Worm (Caenorhabditis elegans) whole organism, young adult: ENCODE data around the gene T13B5.9.
A peak's percentile ranks its signal among the peaks of the same experiment; 100 is the strongest.

Experiments
- C06A6.2 ChIP-seq: fragments of 200-800 bp; sonication (Bioruptor generic); conservative IDR thresholded peaks from 2 replicates; pipeline ENCODE4 v1.3.6; 2022; ENCODE audit warnings: missing genetic modification characterization, missing compliant biosample characterization
- C17E4.6 ChIP-seq: fragments of 200-800 bp; sonication (Bioruptor generic); IDR thresholded peaks from 2 replicates; pipeline ENCODE4 v1.3.6; 2022; ENCODE audit warnings: missing genetic modification reagents, missing genetic modification characterization, missing compliant biosample characterization
- F52B5.7 ChIP-seq: sonication (generic microtip); optimal IDR thresholded peaks from 2 replicates; lab custom pipeline; 2016; ENCODE audit warnings: mild to moderate bottlenecking, missing genetic modification characterization, missing compliant biosample characterization
- F55B11.4 ChIP-seq: sonication (generic microtip); optimal IDR thresholded peaks from 2 replicates; lab custom pipeline; 2016; ENCODE audit warnings: missing compliant biosample characterization, missing genetic modification characterization, borderline replicate concordance; ENCODE audit not compliant: insufficient read depth
- K11D2.4 ChIP-seq: fragments of 200-800 bp; sonication (Bioruptor generic); IDR thresholded peaks from 2 replicates; pipeline ENCODE4 v1.3.6; 2022; ENCODE audit warnings: missing genetic modification reagents, missing genetic modification characterization, missing compliant biosample characterization
- K12H6.12 ChIP-seq: fragments of 200-800 bp; sonication (Bioruptor generic); optimal IDR thresholded peaks from 2 replicates; lab custom pipeline; 2018; ENCODE audit warnings: mild to moderate bottlenecking, missing genetic modification characterization, missing compliant biosample characterization
- T07F8.4 ChIP-seq: sonication (generic microtip); optimal IDR thresholded peaks from 2 replicates; lab custom pipeline; 2016; ENCODE audit warnings: mild to moderate bottlenecking, missing genetic modification characterization, moderate library complexity, missing compliant biosample characterization
- Y53F4B.3 ChIP-seq: fragments of 200-800 bp; sonication (Bioruptor generic); IDR thresholded peaks from 2 replicates; pipeline ENCODE4 v1.3.6; 2022; ENCODE audit warnings: missing genetic modification reagents, missing genetic modification characterization, missing compliant biosample characterization
- Y53G8AR.9 ChIP-seq: fragments of 200-800 bp; sonication (Bioruptor generic); conservative IDR thresholded peaks from 2 replicates; pipeline ENCODE4 v1.3.6; 2022; ENCODE audit warnings: missing genetic modification reagents, missing genetic modification characterization, missing compliant biosample characterization
- ZK185.1 ChIP-seq: sonication (generic microtip); optimal IDR thresholded peaks from 2 replicates; lab custom pipeline; 2016; ENCODE audit warnings: mild to moderate bottlenecking, missing genetic modification characterization, missing compliant biosample characterization; ENCODE audit not compliant: poor library complexity, severe bottlenecking
- aptf-2 ChIP-seq: fragments of 200-800 bp; sonication (Bioruptor generic); conservative IDR thresholded peaks from 2 replicates; pipeline ENCODE4 v1.3.6; 2022; ENCODE audit warnings: missing genetic modification reagents, missing genetic modification characterization, missing compliant biosample characterization
- athp-1 ChIP-seq: sonication (generic microtip); optimal IDR thresholded peaks from 2 replicates; lab custom pipeline; 2017; ENCODE audit warnings: mild to moderate bottlenecking, missing genetic modification characterization, missing compliant biosample characterization
- attf-3 ChIP-seq: fragments of 200-800 bp; sonication (Bioruptor generic); conservative IDR thresholded peaks from 2 replicates; pipeline ENCODE4 v1.3.6; 2022; ENCODE audit warnings: missing genetic modification reagents, missing genetic modification characterization, missing compliant biosample characterization
- attf-5 ChIP-seq: fragments of 200-800 bp; sonication (Bioruptor generic); optimal IDR thresholded peaks from 2 replicates; lab custom pipeline; 2018; ENCODE audit warnings: mild to moderate bottlenecking, missing genetic modification characterization, missing compliant biosample characterization
- bed-1 ChIP-seq: fragments of 200-800 bp; sonication (Bioruptor generic); IDR thresholded peaks from 2 replicates; pipeline ENCODE4 v1.3.6; 2022; ENCODE audit warnings: missing genetic modification reagents, missing genetic modification characterization, missing compliant biosample characterization
- ceh-27 ChIP-seq: fragments of 200-800 bp; sonication (Bioruptor generic); optimal IDR thresholded peaks from 2 replicates; lab custom pipeline; 2018; ENCODE audit warnings: mild to moderate bottlenecking, missing genetic modification characterization, moderate library complexity, missing compliant biosample characterization
- ceh-91 ChIP-seq: fragments of 200-800 bp; sonication (Bioruptor generic); IDR thresholded peaks from 2 replicates; pipeline ENCODE4 v1.3.6; 2022; ENCODE audit warnings: missing genetic modification reagents, missing genetic modification characterization, missing compliant biosample characterization
- dox-1 ChIP-seq: fragments of 200-800 bp; sonication (Bioruptor generic); IDR thresholded peaks from 2 replicates; pipeline ENCODE4 v1.3.6; 2022; ENCODE audit warnings: missing genetic modification reagents, missing genetic modification characterization, missing compliant biosample characterization
- dpff-1 ChIP-seq: sonication (generic microtip); optimal IDR thresholded peaks from 2 replicates; lab custom pipeline; 2017; ENCODE audit warnings: mild to moderate bottlenecking, missing genetic modification characterization, missing compliant biosample characterization
- efl-1 ChIP-seq: fragments of 150-350 bp; optimal IDR thresholded peaks from 2 replicates; lab custom pipeline; 2014; ENCODE audit warnings: missing biosample characterization, missing genetic modification reagents, missing genetic modification characterization
- egl-44 ChIP-seq: fragments of 200-800 bp; sonication (Bioruptor generic); IDR thresholded peaks from 2 replicates; pipeline ENCODE4 v1.3.6; 2022; ENCODE audit warnings: missing genetic modification reagents, missing genetic modification characterization, missing compliant biosample characterization
- egrh-3 ChIP-seq: fragments of 200-800 bp; sonication (Bioruptor generic); IDR thresholded peaks from 2 replicates; pipeline ENCODE4 v1.3.6; 2022; ENCODE audit warnings: missing genetic modification reagents, missing genetic modification characterization, missing compliant biosample characterization
- ekl-4 ChIP-seq: fragments of 200-800 bp; sonication (Bioruptor generic); IDR thresholded peaks from 2 replicates; pipeline ENCODE4 v1.3.6; 2022; ENCODE audit warnings: missing genetic modification reagents, missing genetic modification characterization, missing compliant biosample characterization
- fkh-3 ChIP-seq: sonication (generic microtip); optimal IDR thresholded peaks from 2 replicates; lab custom pipeline; 2016; ENCODE audit warnings: mild to moderate bottlenecking, missing genetic modification characterization, missing compliant biosample characterization
- him-1 ChIP-seq: sonication (generic microtip); optimal IDR thresholded peaks from 2 replicates; lab custom pipeline; 2016; ENCODE audit warnings: missing genotype, missing genetic modification reagents, missing genetic modification characterization, missing compliant biosample characterization
- hlh-12 ChIP-seq: sonication (generic microtip); optimal IDR thresholded peaks from 2 replicates; lab custom pipeline; 2016; ENCODE audit warnings: missing genetic modification characterization, missing compliant biosample characterization
- hlh-26 ChIP-seq: fragments of 200-800 bp; sonication (Bioruptor generic); conservative IDR thresholded peaks from 2 replicates; pipeline ENCODE4 v1.3.6; 2022; ENCODE audit warnings: missing genetic modification reagents, missing genetic modification characterization, missing compliant biosample characterization
- hmg-1.2 ChIP-seq: fragments of 200-800 bp; sonication (Bioruptor generic); IDR thresholded peaks from 2 replicates; pipeline ENCODE4 v1.3.6; 2022; ENCODE audit warnings: missing genetic modification reagents, missing genetic modification characterization, missing compliant biosample characterization
- lag-1 ChIP-seq: fragments of 200-800 bp; sonication (Bioruptor generic); IDR thresholded peaks from 2 replicates; pipeline ENCODE4 v1.3.6; 2022; ENCODE audit warnings: missing genetic modification reagents, missing genetic modification characterization, missing compliant biosample characterization
- lin-26 ChIP-seq: fragments of 200-800 bp; sonication (Bioruptor generic); IDR thresholded peaks from 2 replicates; pipeline ENCODE4 v1.3.6; 2022; ENCODE audit warnings: missing genetic modification reagents, missing genetic modification characterization, missing compliant biosample characterization
- lin-35 ChIP-seq, 3 experiments: fragments of 150-350 bp in 2 of 3; sonication (generic microtip) in 1 of 3; optimal IDR thresholded peaks; 2 replicates each; lab custom pipeline; 2014 to 2018; ENCODE audit warnings: missing biosample characterization in 3 of 3, missing genetic modification characterization in 3 of 3, missing genetic modification reagents in 3 of 3
- madf-10 ChIP-seq: sonication (generic microtip); optimal IDR thresholded peaks from 2 replicates; lab custom pipeline; 2016; ENCODE audit warnings: mild to moderate bottlenecking, missing genetic modification characterization, missing compliant biosample characterization
- mcd-1 ChIP-seq: fragments of 200-800 bp; sonication (Bioruptor generic); IDR thresholded peaks from 2 replicates; pipeline ENCODE4 v1.3.6; 2022; ENCODE audit warnings: missing genetic modification reagents, missing genetic modification characterization, missing compliant biosample characterization
- nfyb-1 ChIP-seq: fragments of 200-800 bp; sonication (Bioruptor generic); IDR thresholded peaks from 2 replicates; pipeline ENCODE4 v1.3.6; 2022; ENCODE audit warnings: missing genetic modification reagents, missing genetic modification characterization, missing compliant biosample characterization
- nhr-120 ChIP-seq: fragments of 200-800 bp; sonication (Bioruptor generic); IDR thresholded peaks from 2 replicates; pipeline ENCODE4 v1.3.6; 2022; ENCODE audit warnings: missing genetic modification characterization, missing compliant biosample characterization
- nhr-80 ChIP-seq: sonication (generic microtip); optimal IDR thresholded peaks from 2 replicates; lab custom pipeline; 2016; ENCODE audit warnings: missing genetic modification characterization, missing compliant biosample characterization
- nhr-90 ChIP-seq: sonication (generic microtip); optimal IDR thresholded peaks from 2 replicates; lab custom pipeline; 2016; ENCODE audit warnings: missing genotype, mild to moderate bottlenecking, missing genetic modification characterization, missing compliant biosample characterization
- pbrm-1 ChIP-seq: fragments of 200-800 bp; sonication (Bioruptor generic); IDR thresholded peaks from 2 replicates; pipeline ENCODE4 v1.3.6; 2022; ENCODE audit warnings: missing genetic modification reagents, missing genetic modification characterization, missing compliant biosample characterization
- pha-4 ChIP-seq: fragments of 150-350 bp; sonication (generic microtip); optimal IDR thresholded peaks from 2 replicates; lab custom pipeline; 2014; ENCODE audit warnings: missing biosample characterization, missing genetic modification reagents, missing genetic modification characterization
- rcor-1 ChIP-seq: fragments of 200-800 bp; sonication (Bioruptor generic); IDR thresholded peaks from 2 replicates; pipeline ENCODE4 v1.3.6; 2022; ENCODE audit warnings: missing genetic modification reagents, missing genetic modification characterization, missing compliant biosample characterization
- sdz-38 ChIP-seq: sonication (generic microtip); optimal IDR thresholded peaks from 2 replicates; lab custom pipeline; 2016; ENCODE audit warnings: missing genotype, missing genetic modification characterization, missing compliant biosample characterization
- sea-2 ChIP-seq: fragments of 200-800 bp; sonication (Bioruptor generic); IDR thresholded peaks from 2 replicates; pipeline ENCODE4 v1.3.6; 2022; ENCODE audit warnings: missing genetic modification characterization, missing compliant biosample characterization
- somi-1 ChIP-seq: fragments of 200-800 bp; sonication (Bioruptor generic); optimal IDR thresholded peaks from 2 replicates; lab custom pipeline; 2018; ENCODE audit warnings: mild to moderate bottlenecking, missing genetic modification characterization, missing compliant biosample characterization
- tbx-9 ChIP-seq: sonication (generic microtip); optimal IDR thresholded peaks from 2 replicates; lab custom pipeline; 2016; ENCODE audit warnings: borderline replicate concordance, missing genetic modification characterization, inconsistent platforms, missing compliant biosample characterization
- zim-3 ChIP-seq: sonication (generic microtip); optimal IDR thresholded peaks from 2 replicates; lab custom pipeline; 2017; ENCODE audit warnings: mild to moderate bottlenecking, missing genetic modification characterization, moderate library complexity, missing compliant biosample characterization
- ztf-18 ChIP-seq: sonication (generic microtip); optimal IDR thresholded peaks from 2 replicates; lab custom pipeline; 2016; ENCODE audit warnings: missing genotype, mild to moderate bottlenecking, missing genetic modification characterization, missing compliant biosample characterization
- ztf-3 ChIP-seq: fragments of 200-800 bp; sonication (Bioruptor generic); optimal IDR thresholded peaks from 2 replicates; lab custom pipeline; 2018; ENCODE audit warnings: mild to moderate bottlenecking, missing genetic modification characterization, missing compliant biosample characterization
- ztf-6 ChIP-seq: fragments of 200-800 bp; sonication (Bioruptor generic); IDR thresholded peaks from 2 replicates; pipeline ENCODE4 v1.3.6; 2022; ENCODE audit warnings: missing genetic modification reagents, missing genetic modification characterization, missing compliant biosample characterization

The T13B5.9 gene

ce11 chrII:1153299-1153698, 49.0 kb upstream of the T13B5.9 start (continued):
- peak; percentile 41 for TF ChIP-seq mcd-1 (GFP tag; lab: Robert Waterston, UW)
- no peak for TF ChIP-seq Y53F4B.3 (GFP tag; lab: Robert Waterston, UW)
- peak; percentile 23 for TF ChIP-seq efl-1 (GFP tag; lab: Kevin White, UChicago)
- TF ChIP-seq C06A6.2 (GFP tag; lab: Robert Waterston, UW) = no peak
- TF ChIP-seq dox-1 (GFP tag; lab: Robert Waterston, UW) = peak; percentile 41; the same call in 1 of the 2 replicates
- no peak for TF ChIP-seq ekl-4
- TF ChIP-seq ztf-6 (GFP tag; lab: Robert Waterston, UW) = no peak
- TF ChIP-seq nhr-80 (tag; lab: Kevin White, UChicago) = no peak
- TF ChIP-seq rcor-1 (GFP tag; lab: Robert Waterston, UW) = no peak
- TF ChIP-seq egrh-3 (GFP tag; lab: Robert Waterston, UW) = no peak
- TF ChIP-seq ztf-18 (tag; lab: Kevin White, UChicago) = no peak
- TF ChIP-seq madf-10 (tag; lab: Kevin White, UChicago) = no peak
- no peak for TF ChIP-seq ceh-27 (GFP tag; lab: Kevin White, UChicago)
- TF ChIP-seq zim-3 = no peak

- TF ChIP-seq athp-1 (tag; lab: Kevin White, UChicago) (no peak), nhr-120 (no peak), nhr-90 (tag; lab: Kevin White, UChicago) (no peak), sdz-38 (tag; lab: Kevin White, UChicago) (no peak), nfyb-1 (GFP tag; lab: Robert Waterston, UW) (0 out of 2 replicates have a peak, but pooled peaks have one; percentile 8), mcd-1 (GFP tag; lab: Robert Waterston, UW) (no peak), sea-2 (no peak), attf-3 (GFP tag; lab: Robert Waterston, UW) (no peak), K11D2.4 (no peak), egl-44 (GFP tag; lab: Robert Waterston, UW) (no peak), F55B11.4 (tag; lab: Kevin White, UChicago) (no peak), Y53G8AR.9 (GFP tag; lab: Robert Waterston, UW) (peak; percentile 45; the same call in 1 of the 2 replicates), C17E4.6 (GFP tag; lab: Robert Waterston, UW) (no peak), T07F8.4 (no peak), madf-10 (tag; lab: Kevin White, UChicago) (no peak), bed-1 (no peak), ZK185.1 (peak; percentile 20), ceh-27 (GFP tag; lab: Kevin White, UChicago) (no peak), lin-26 (0 out of 2 replicates have a peak, but pooled peaks have one; percentile 7), K12H6.12 (tag; lab: Kevin White, UChicago) (no peak), efl-1 (GFP tag; lab: Kevin White, UChicago) (no peak), fkh-3 (no peak), dpff-1 (tag; lab: Kevin White, UChicago) (no peak), hmg-1.2 (GFP tag; lab: Robert Waterston, UW) (no peak), F52B5.7 (tag; lab: Kevin White, UChicago) (no peak), hlh-12 (tag; lab: Kevin White, UChicago) (no peak), lag-1 (GFP tag; lab: Robert Waterston, UW) (no peak), dox-1 (GFP tag; lab: Robert Waterston, UW) (no peak), lin-35 (GFP tag; optimal IDR thresholded peaks at IDR 0.05; lab: Kevin White, UChicago) (no peak), hlh-26 (GFP tag; lab: Robert Waterston, UW) (no peak), tbx-9 (tag; lab: Kevin White, UChicago) (no peak), pbrm-1 (0 out of 2 replicates have a peak, but pooled peaks have one; percentile 34), egrh-3 (GFP tag; lab: Robert Waterston, UW) (no peak), him-1 (tag; lab: Kevin White, UChicago) (no peak), pha-4 (tag; lab: Kevin White, UChicago) (no peak), somi-1 (GFP tag; lab: Kevin White, UChicago) (no peak), ztf-3 (GFP tag; lab: Kevin White, UChicago) (no peak), aptf-2 (GFP tag; lab: Robert Waterston, UW) (no peak), attf-5 (no peak), ceh-91 (GFP tag; lab: Robert Waterston, UW) (no peak)
Observed at ce11 chrII:1152732-1153131, 48.4 kb upstream of the T13B5.9 start.
